Worm (Caenorhabditis elegans) whole organism, L3 larva: ENCODE results near the gene cyp-14A1.

Source experiments
- egl-5 ChIP-seq: fragments of 150-350 bp; optimal IDR thresholded peaks from 2 replicates; lab custom pipeline; 2017; ENCODE audit warnings: missing biosample characterization, missing genetic modification reagents, missing genetic modification characterization, inconsistent platforms
- lin-15B ChIP-seq: fragments of 150-350 bp; optimal IDR thresholded peaks from 2 replicates; lab custom pipeline; 2014; ENCODE audit warnings: missing biosample characterization, missing genetic modification characterization
- nfya-1 ChIP-seq: sonication (generic microtip); optimal IDR thresholded peaks from 2 replicates; lab custom pipeline; 2017; ENCODE audit warnings: missing genetic modification characterization, mild to moderate bottlenecking, missing compliant biosample characterization, antibody characterized with exemption, moderate library complexity; ENCODE audit not compliant: insufficient read depth

- no peak for TF ChIP-seq egl-5 (tag; lab: Kevin White, UChicago)
- no peak for TF ChIP-seq nfya-1 (tag; lab: Kevin White, UChicago)
- no peak for TF ChIP-seq lin-15B (tag; lab: Kevin White, UChicago)
These were observed 29.0 kb downstream of the cyp-14A1 start, which contains the start of gene K08H2.4 for ce11 chrX:13238197-13238596.
